Fruit fly (Drosophila melanogaster) whole organism, embryonic: Measurements from ENCODE around the gene CG13038.

Experiments used
- Blimp-1 ChIP-seq: fragments of 200-800 bp; sonication (Bioruptor generic); optimal IDR thresholded peaks from 3 replicates; lab custom pipeline; 2018; ENCODE audit warnings: missing biosample characterization, missing genetic modification characterization, mild to moderate bottlenecking, moderate library complexity, missing genetic modification reagents
- CG10321 ChIP-seq: fragments of 200-800 bp; sonication (Bioruptor generic); IDR thresholded peaks from 2 replicates; pipeline ENCODE4 v1.3.6; 2022; ENCODE audit warnings: missing biosample characterization, missing genetic modification characterization
- CG10462 ChIP-seq: fragments of 200-800 bp; sonication (Bioruptor generic); optimal IDR thresholded peaks from 2 replicates; lab custom pipeline; 2016; ENCODE audit warnings: missing biosample characterization, missing genetic modification characterization
- CG10654 ChIP-seq: fragments of 200-800 bp; sonication (Bioruptor generic); optimal IDR thresholded peaks from 2 replicates; lab custom pipeline; 2016; ENCODE audit warnings: missing biosample characterization, missing genetic modification characterization
- CG11456 ChIP-seq: fragments of 200-800 bp; sonication (Bioruptor generic); IDR thresholded peaks from 3 replicates; pipeline ENCODE4 v1.3.6; 2022; ENCODE audit warnings: missing biosample characterization, missing genetic modification characterization
- CG12391 ChIP-seq: fragments of 200-800 bp; sonication (Bioruptor generic); optimal IDR thresholded peaks from 3 replicates; lab custom pipeline; 2018; ENCODE audit warnings: missing biosample characterization, mild to moderate bottlenecking, missing genetic modification characterization, moderate library complexity
- CG14710 ChIP-seq: fragments of 200-800 bp; sonication (Bioruptor generic); optimal IDR thresholded peaks from 3 replicates; lab custom pipeline; 2019; ENCODE audit warnings: missing biosample characterization, mild to moderate bottlenecking, missing genetic modification characterization, moderate library complexity
- CG15011 ChIP-seq: fragments of 200-800 bp; sonication (Bioruptor generic); optimal IDR thresholded peaks from 3 replicates; lab custom pipeline; 2018; ENCODE audit warnings: missing biosample characterization, mild to moderate bottlenecking, missing genetic modification characterization
- CG15479 ChIP-seq: fragments of 200-800 bp; sonication (Bioruptor generic); optimal IDR thresholded peaks from 3 replicates; lab custom pipeline; 2019; ENCODE audit warnings: missing biosample characterization, mild to moderate bottlenecking, missing genetic modification characterization, moderate library complexity
- CG1647 ChIP-seq: fragments of 200-800 bp; sonication (Bioruptor generic); optimal IDR thresholded peaks from 3 replicates; lab custom pipeline; 2016; ENCODE audit warnings: missing biosample characterization, missing genetic modification characterization
- CG16863 ChIP-seq: fragments of 200-800 bp; sonication (Bioruptor generic); optimal IDR thresholded peaks from 3 replicates; lab custom pipeline; 2016; ENCODE audit warnings: missing biosample characterization, missing genetic modification characterization
- CG17359 ChIP-seq: fragments of 200-800 bp; sonication (Bioruptor generic); optimal IDR thresholded peaks from 3 replicates; lab custom pipeline; 2018; ENCODE audit warnings: missing biosample characterization, mild to moderate bottlenecking, missing genetic modification characterization, moderate library complexity
- CG17829 ChIP-seq: fragments of 200-800 bp; optimal IDR thresholded peaks from 2 replicates; lab custom pipeline; 2019; ENCODE audit warnings: missing biosample characterization, mild to moderate bottlenecking, missing genetic modification characterization, moderate library complexity
- CG2120 ChIP-seq: fragments of 200-800 bp; sonication (Bioruptor generic); optimal IDR thresholded peaks from 3 replicates; lab custom pipeline; 2016; ENCODE audit warnings: missing biosample characterization, missing genetic modification characterization
- CG31224 ChIP-seq: fragments of 200-800 bp; sonication (Bioruptor generic); IDR thresholded peaks from 2 replicates; pipeline ENCODE4 v1.3.6; 2022; ENCODE audit warnings: missing biosample characterization, missing genetic modification characterization
- CG4424 ChIP-seq: fragments of 200-800 bp; sonication (Bioruptor generic); optimal IDR thresholded peaks from 3 replicates; lab custom pipeline; 2016; ENCODE audit warnings: missing biosample characterization, missing genetic modification characterization
- CG5180 ChIP-seq: fragments of 200-800 bp; sonication (Bioruptor generic); optimal IDR thresholded peaks from 3 replicates; lab custom pipeline; 2017; ENCODE audit warnings: missing biosample characterization, missing genetic modification characterization, mild to moderate bottlenecking, moderate library complexity, missing genetic modification reagents
- CG7963 ChIP-seq: fragments of 200-800 bp; sonication (Bioruptor generic); IDR thresholded peaks from 3 replicates; pipeline ENCODE4 v1.3.6; 2022; ENCODE audit warnings: missing biosample characterization, missing genetic modification characterization; ENCODE audit not compliant: partially characterized antibody
- CTCF ChIP-seq: fragments of 200-800 bp; sonication (Bioruptor generic); optimal IDR thresholded peaks from 2 replicates; lab custom pipeline; 2017; ENCODE audit warnings: missing biosample characterization, mild to moderate bottlenecking, missing genetic modification characterization, moderate library complexity
- D ChIP-seq, 2 experiments: fragments of 200-800 bp in 1 of 2; fragments of >200 bp in 1 of 2; sonication (Bioruptor generic) in 1 of 2; optimal IDR thresholded peaks; 2 replicates in 1 of 2; 3 replicates in 1 of 2; lab custom pipeline; 2017; ENCODE audit warnings: mild to moderate bottlenecking in 1 of 2, missing biosample characterization in 1 of 2, missing genetic modification characterization in 1 of 2, missing genetic modification reagents in 1 of 2
- D19A ChIP-seq: fragments of 200-800 bp; optimal IDR thresholded peaks from 3 replicates; lab custom pipeline; 2019; ENCODE audit warnings: missing biosample characterization, mild to moderate bottlenecking, missing genetic modification characterization, moderate library complexity
- Dip3 ChIP-seq: fragments of 200-800 bp; sonication (Bioruptor generic); optimal IDR thresholded peaks from 3 replicates; lab custom pipeline; 2016; ENCODE audit warnings: missing biosample characterization, missing genetic modification characterization
- Dp ChIP-seq: fragments of 200-800 bp; sonication (Bioruptor generic); optimal IDR thresholded peaks from 2 replicates; lab custom pipeline; 2018; ENCODE audit warnings: missing biosample characterization, mild to moderate bottlenecking, missing genetic modification characterization, moderate library complexity
- Elba2 ChIP-seq: fragments of 200-800 bp; sonication (Bioruptor generic); optimal IDR thresholded peaks from 3 replicates; lab custom pipeline; 2016; ENCODE audit warnings: missing biosample characterization, missing genetic modification characterization
- Hmr ChIP-seq: fragments of 200-800 bp; sonication (Bioruptor generic); optimal IDR thresholded peaks from 3 replicates; lab custom pipeline; 2017; ENCODE audit warnings: mild to moderate bottlenecking, missing biosample characterization, missing genetic modification reagents, missing genetic modification characterization
- MESR4 ChIP-seq: fragments of 200-800 bp; sonication (Bioruptor generic); optimal IDR thresholded peaks from 2 replicates; lab custom pipeline; 2018; ENCODE audit warnings: missing biosample characterization, mild to moderate bottlenecking, missing genetic modification characterization, moderate library complexity
- Med ChIP-seq: fragments of 200-800 bp; sonication (Bioruptor generic); peaks from one replicate; lab custom pipeline; 2016; ENCODE audit warnings: missing biosample characterization, missing genetic modification characterization, mild to moderate bottlenecking, inconsistent platforms, moderate library complexity
- Mrtf ChIP-seq: fragments of 200-800 bp; sonication (Bioruptor generic); IDR thresholded peaks from 3 replicates; pipeline ENCODE4 v1.3.6; 2022; ENCODE audit warnings: missing biosample characterization, missing genetic modification characterization
- Oaz ChIP-seq: fragments of 200-800 bp; sonication (Bioruptor generic); IDR thresholded peaks from 2 replicates; pipeline ENCODE4 v1.3.6; 2022; ENCODE audit warnings: missing biosample characterization, missing genetic modification characterization
- Opbp ChIP-seq: fragments of 200-800 bp; sonication (Bioruptor generic); IDR thresholded peaks from 3 replicates; pipeline ENCODE4 v1.3.6; 2022; ENCODE audit warnings: missing biosample characterization, missing genetic modification characterization; ENCODE audit not compliant: partially characterized antibody
- Rfx ChIP-seq: fragments of 200-800 bp; sonication (Bioruptor generic); IDR thresholded peaks from 2 replicates; pipeline ENCODE4 v1.3.6; 2022; ENCODE audit warnings: missing biosample characterization, missing genetic modification characterization
- Taf1 ChIP-seq: fragments of 200-800 bp; sonication (Bioruptor generic); IDR thresholded peaks from 2 replicates; pipeline ENCODE4 v1.3.6; 2022; ENCODE audit warnings: missing biosample characterization, missing genetic modification characterization
- Trl ChIP-seq, 3 experiments: fragments of >200 bp in 2 of 3; fragments of 200-800 bp in 1 of 3; sonication (Bioruptor generic) in 1 of 3; optimal IDR thresholded peaks; 2 replicates in 1 of 3; 3 replicates in 2 of 3; lab custom pipeline; 2016 to 2017; ENCODE audit warnings: missing biosample characterization in 1 of 3, missing genetic modification characterization in 1 of 3
- al ChIP-seq: fragments of 200-800 bp; sonication (Bioruptor generic); IDR thresholded peaks from 2 replicates; pipeline ENCODE4 v1.3.6; 2022; ENCODE audit warnings: missing biosample characterization, missing genetic modification characterization
- ara ChIP-seq: fragments of 200-800 bp; sonication (Bioruptor generic); IDR thresholded peaks from 2 replicates; pipeline ENCODE4 v1.3.6; 2022; ENCODE audit warnings: missing biosample characterization, missing genetic modification characterization
- br ChIP-seq: fragments of >200 bp; optimal IDR thresholded peaks from 2 replicates; lab custom pipeline; 2017
- caup ChIP-seq: fragments of 200-800 bp; sonication (Bioruptor generic); optimal IDR thresholded peaks from 3 replicates; lab custom pipeline; 2017; ENCODE audit warnings: missing biosample characterization, mild to moderate bottlenecking, missing genetic modification characterization, moderate library complexity; ENCODE audit not compliant: severe bottlenecking
- chif ChIP-seq, 2 experiments: fragments of 200-800 bp; sonication (Bioruptor generic); optimal IDR thresholded peaks; 3 replicates each; lab custom pipeline; 2016; ENCODE audit warnings: missing biosample characterization in 2 of 2, missing genetic modification characterization in 2 of 2
- dysf ChIP-seq: fragments of 200-800 bp; sonication (Bioruptor generic); IDR thresholded peaks from 3 replicates; pipeline ENCODE4 v1.3.6; 2022; ENCODE audit warnings: missing biosample characterization, missing genetic modification characterization
- hb ChIP-seq: fragments of 200-800 bp; sonication (Bioruptor generic); IDR thresholded peaks from 3 replicates; pipeline ENCODE4 v1.3.6; 2022; ENCODE audit warnings: missing biosample characterization, missing genetic modification characterization; ENCODE audit not compliant: partially characterized antibody
- her ChIP-seq: fragments of 200-800 bp; sonication (Bioruptor generic); optimal IDR thresholded peaks from 2 replicates; lab custom pipeline; 2016; ENCODE audit warnings: missing biosample characterization, missing genetic modification characterization
- jumu ChIP-seq: fragments of 200-800 bp; sonication (Bioruptor generic); optimal IDR thresholded peaks from 3 replicates; lab custom pipeline; 2016; ENCODE audit warnings: missing biosample characterization, missing genetic modification characterization
- knrl ChIP-seq: fragments of 200-800 bp; sonication (Bioruptor generic); IDR thresholded peaks from 3 replicates; pipeline ENCODE4 v1.3.6; 2022; ENCODE audit warnings: missing biosample characterization, missing genetic modification characterization; ENCODE audit not compliant: partially characterized antibody
- lab ChIP-seq: fragments of 200-800 bp; sonication (Bioruptor generic); optimal IDR thresholded peaks from 3 replicates; lab custom pipeline; 2017; ENCODE audit warnings: missing biosample characterization, missing genetic modification characterization, mild to moderate bottlenecking, moderate library complexity, missing genetic modification reagents
- lilli ChIP-seq: fragments of 200-800 bp; sonication (Bioruptor generic); optimal IDR thresholded peaks from 3 replicates; lab custom pipeline; 2016; ENCODE audit warnings: missing biosample characterization, missing genetic modification characterization
- lmd ChIP-seq: fragments of 200-800 bp; sonication (Bioruptor generic); IDR thresholded peaks from 2 replicates; pipeline ENCODE4 v1.3.6; 2022; ENCODE audit warnings: missing biosample characterization, missing genetic modification characterization
- onecut ChIP-seq: fragments of 200-800 bp; sonication (Bioruptor generic); IDR thresholded peaks from 2 replicates; pipeline ENCODE4 v1.3.6; 2022; ENCODE audit warnings: missing biosample characterization, missing genetic modification characterization
- otp ChIP-seq: fragments of 200-800 bp; sonication (Bioruptor generic); IDR thresholded peaks from 3 replicates; pipeline ENCODE4, ENCODE4 v1.3.6; 2022; ENCODE audit warnings: missing biosample characterization, missing genetic modification characterization
- rib ChIP-seq: fragments of 200-800 bp; sonication (Bioruptor generic); IDR thresholded peaks from 2 replicates; pipeline ENCODE4 v1.3.6; 2022; ENCODE audit warnings: missing biosample characterization, missing genetic modification characterization
- vfl ChIP-seq: fragments of 200-800 bp; sonication (Bioruptor generic); optimal IDR thresholded peaks from 2 replicates; lab custom pipeline; 2016; ENCODE audit warnings: missing biosample characterization, missing genetic modification characterization
- vvl ChIP-seq: fragments of 200-800 bp; sonication (Bioruptor generic); IDR thresholded peaks from 2 replicates; pipeline ENCODE4 v1.3.6; 2022; ENCODE audit warnings: missing biosample characterization, missing genetic modification characterization

CG13038 gene

DNA sequence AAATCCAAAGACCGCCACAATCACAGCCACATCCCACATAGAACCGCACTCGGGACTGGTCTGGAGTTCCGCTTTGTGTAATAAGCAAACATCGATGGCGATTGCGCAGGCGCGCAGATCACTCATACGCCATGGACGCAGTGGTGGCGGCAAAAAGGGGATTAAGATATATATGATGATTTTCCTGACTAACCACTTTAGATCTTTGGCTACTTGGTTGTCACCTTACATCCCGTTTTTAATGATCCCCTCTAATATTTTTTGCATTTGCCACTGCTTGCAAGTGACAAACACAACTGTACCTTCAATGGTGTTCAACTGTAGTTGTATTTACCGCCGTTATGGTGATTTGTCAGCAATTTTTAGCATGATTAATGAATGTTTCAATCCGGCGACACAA lies 17.7 kb downstream of the CG13038 start (continued):
- 0 out of 2 replicates have a peak, but pooled peaks have one; percentile 20 for TF ChIP-seq CG31224 (GFP tag; lab: Robert Waterston, UW)
- TF ChIP-seq CG2120 (GFP tag; lab: Kevin White, UChicago): peak; percentile 67
- TF ChIP-seq CG10462: no peak
- 0 out of 3 replicates have a peak, but pooled peaks have one; percentile 14 for TF ChIP-seq dysf (GFP tag; lab: Robert Waterston, UW)
- TF ChIP-seq CG10654 (GFP tag; lab: Kevin White, UChicago): no peak
- TF ChIP-seq CG15011 (GFP tag; lab: Kevin White, UChicago): no peak
- TF ChIP-seq lab: peak; percentile 72
- TF ChIP-seq Opbp: no peak
- TF ChIP-seq CG5180: no peak
- no peak for TF ChIP-seq vfl (GFP tag; lab: Kevin White, UChicago)
- TF ChIP-seq D (optimal IDR thresholded peaks at IDR 0.05; lab: Kevin White, UChicago): no peak
- no peak for TF ChIP-seq D (GFP tag; optimal IDR thresholded peaks at IDR 0.05; lab: Kevin White, UChicago)
- TF ChIP-seq CG14710 (tag; lab: Kevin White, UChicago): no peak
- no peak for TF ChIP-seq Taf1
- peak; percentile 39; the same call in 1 of the 2 replicates for TF ChIP-seq lmd (GFP tag; lab: Robert Waterston, UW)
- no peak; the same call in 1 of the 2 replicates for TF ChIP-seq vvl (GFP tag; lab: Robert Waterston, UW)
- TF ChIP-seq CG7963 (GFP tag; lab: Robert Waterston, UW): no peak
- TF ChIP-seq jumu (GFP tag; lab: Kevin White, UChicago): peak; percentile 21
- TF ChIP-seq Dip3 (GFP tag; lab: Kevin White, UChicago): peak; percentile 5
- peak; percentile 43 for TF ChIP-seq lilli (GFP tag; lab: Kevin White, UChicago)
- TF ChIP-seq Trl (optimal IDR thresholded peaks at IDR 0.05; lab: Kevin White, UChicago): no peak
- peak; percentile 38 for TF ChIP-seq Trl (GFP tag; optimal IDR thresholded peaks at IDR 0.05; lab: Kevin White, UChicago)
- peak; percentile 71 for TF ChIP-seq Rfx
- TF ChIP-seq Blimp-1 (GFP tag; lab: Kevin White, UChicago): no peak
- TF ChIP-seq Elba2 (GFP tag; lab: Kevin White, UChicago): no peak
- TF ChIP-seq rib (GFP tag; lab: Robert Waterston, UW): no peak
- TF ChIP-seq CG10321 (GFP tag; lab: Robert Waterston, UW): no peak
- peak; percentile 40 for TF ChIP-seq her (GFP tag; lab: Kevin White, UChicago)
- TF ChIP-seq CG15479 (GFP tag; lab: Kevin White, UChicago): no peak
- TF ChIP-seq CG17829 (tag; lab: Kevin White, UChicago): no peak
- no peak for TF ChIP-seq br (lab: Kevin White, UChicago)
- TF ChIP-seq CG1647 (GFP tag; lab: Kevin White, UChicago): no peak
- 0 out of 2 replicates have a peak, but pooled peaks have one; percentile 25 for TF ChIP-seq al
- TF ChIP-seq otp (GFP tag; lab: Robert Waterston, UW): no peak
- peak; percentile 86 for TF ChIP-seq Med
- no peak for TF ChIP-seq CG17359 (tag; lab: Kevin White, UChicago)
- no peak for TF ChIP-seq CG12391 (tag; lab: Kevin White, UChicago)
- TF ChIP-seq D19A: no peak
- TF ChIP-seq knrl (GFP tag; lab: Robert Waterston, UW): no peak
- no peak for TF ChIP-seq CTCF (GFP tag; lab: Kevin White, UChicago)
- no peak for TF ChIP-seq MESR4 (GFP tag; lab: Kevin White, UChicago)
- no peak for TF ChIP-seq CG16863 (GFP tag; lab: Kevin White, UChicago)
- peak in 1 of 2 experiments; percentile 10 for TF ChIP-seq chif (GFP tag; optimal IDR thresholded peaks at IDR 0.05; lab: Kevin White, UChicago)
- TF ChIP-seq CG4424 (GFP tag; lab: Kevin White, UChicago): no peak
- no peak for TF ChIP-seq hb (GFP tag; lab: Robert Waterston, UW)
- TF ChIP-seq ara (GFP tag; lab: Robert Waterston, UW): 0 out of 2 replicates have a peak, but pooled peaks have one; percentile 14
- TF ChIP-seq Hmr: peak; percentile 63
- no peak for TF ChIP-seq onecut
- TF ChIP-seq caup (GFP tag; lab: Kevin White, UChicago): peak; percentile 11
- TF ChIP-seq Oaz (GFP tag; lab: Robert Waterston, UW): no peak
- 0 out of 3 replicates have a peak, but pooled peaks have one; percentile 50 for TF ChIP-seq CG11456 (GFP tag; lab: Robert Waterston, UW)
- no peak for TF ChIP-seq Mrtf (GFP tag; lab: Robert Waterston, UW)
- no peak for TF ChIP-seq Dp (GFP tag; lab: Kevin White, UChicago)
